Fruit fly (Drosophila melanogaster): ENCODE data around the gene mRpS2.

mRpS2 gene

DNA sequence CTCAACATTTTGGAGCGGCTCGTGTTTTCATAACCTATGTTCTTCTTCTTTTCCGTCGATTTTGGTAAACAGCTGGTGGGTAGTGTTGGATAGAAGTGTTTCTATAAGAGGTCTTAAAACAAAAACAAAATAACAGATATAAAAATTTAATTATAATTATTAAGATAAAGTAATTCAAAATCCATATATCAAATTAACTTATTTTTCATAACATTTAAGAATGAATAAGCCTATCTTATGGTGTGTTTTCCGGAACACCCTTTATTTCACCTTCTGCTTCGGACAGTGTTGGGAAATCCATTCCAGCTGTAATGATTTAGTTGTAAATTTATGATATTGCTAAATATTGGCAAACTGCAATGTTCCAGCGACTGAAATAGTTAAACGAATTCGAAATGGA lies at the start of gene mRpS2, which contains the start of gene Mon1:
mRpS2 (minus strand) TSS at position 64 of the 400 bp plus-strand sequence.
Mon1 (plus strand) TSS at position 286 of the 400 bp plus-strand sequence.
- TF ChIP-seq Hnf4 (GFP tag; optimal IDR thresholded peaks at IDR 0.05) (peak; percentile 93), sv (GFP tag; optimal IDR thresholded peaks at IDR 0.05) (peak; percentile 93), CG32264 (GFP tag; optimal IDR thresholded peaks at IDR 0.05) (peak; percentile 66), OdsH (GFP tag; optimal IDR thresholded peaks at IDR 0.05) (peak; percentile 94), dmrt93B (GFP tag; optimal IDR thresholded peaks at IDR 0.05) (peak; percentile 86), h (GFP tag; optimal IDR thresholded peaks at IDR 0.05) (peak; percentile 90), CG9705 (GFP tag; optimal IDR thresholded peaks at IDR 0.05) (peak; percentile 86), brk (GFP tag; optimal IDR thresholded peaks at IDR 0.05) (no peak), dsf (GFP tag; optimal IDR thresholded peaks at IDR 0.05; ENCODE audit: borderline replicate concordance) (peak; percentile 74), ey (GFP tag; optimal IDR thresholded peaks at IDR 0.05) (peak; percentile 83), usp (GFP tag; optimal IDR thresholded peaks at IDR 0.05) (no peak), pan (optimal IDR thresholded peaks at IDR 0.05) (no peak), woc (GFP tag; optimal IDR thresholded peaks at IDR 0.05) (peak; percentile 62), Hr78 (GFP tag; optimal IDR thresholded peaks at IDR 0.05) (no peak), Jra (GFP tag; optimal IDR thresholded peaks at IDR 0.05) (peak; percentile 82), Dif (GFP tag; optimal IDR thresholded peaks at IDR 0.05; ENCODE audit: partially characterized antibody) (no peak), br (GFP tag; optimal IDR thresholded peaks at IDR 0.05) (peak; percentile 83), rgr (GFP tag; optimal IDR thresholded peaks at IDR 0.05) (peak; percentile 96), foxo (GFP tag; optimal IDR thresholded peaks at IDR 0.05) (peak in 1 of 2 experiments; percentile 96), N (GFP tag; optimal IDR thresholded peaks at IDR 0.05) (no peak), psq (GFP tag; optimal IDR thresholded peaks at IDR 0.05) (peak; percentile 91), Rel (GFP tag; optimal IDR thresholded peaks at IDR 0.05) (peak; percentile 4), Rel (tag; optimal IDR thresholded peaks at IDR 0.05) (peak; percentile 69), Myc (optimal IDR thresholded peaks at IDR 0.05) (peak; percentile 34), Mio (GFP tag; optimal IDR thresholded peaks at IDR 0.05) (no peak), Hr83 (GFP tag; optimal IDR thresholded peaks at IDR 0.05; ENCODE audit: poor library complexity, severe bottlenecking) (peak; percentile 89), CrebA (GFP tag; optimal IDR thresholded peaks at IDR 0.05; ENCODE audit: borderline replicate concordance) (no peak), Vsx2 (GFP tag; optimal IDR thresholded peaks at IDR 0.05; ENCODE audit: partially characterized antibody) (no peak), lola (GFP tag; optimal IDR thresholded peaks at IDR 0.05) (no peak), Sp1 (GFP tag; optimal IDR thresholded peaks at IDR 0.05) (peak; percentile 93), dl (GFP tag; optimal IDR thresholded peaks at IDR 0.05; ENCODE audit: insufficient read depth in 1 of 2, partially characterized antibody in 2 of 2) (no peak), GATAd (GFP tag; optimal IDR thresholded peaks at IDR 0.05) (peak; percentile 86), tai (GFP tag; optimal IDR thresholded peaks at IDR 0.05) (no peak), sage (GFP tag; optimal IDR thresholded peaks at IDR 0.05) (peak; percentile 81), Abd-B (GFP tag; optimal IDR thresholded peaks at IDR 0.05) (no peak), fru (GFP tag; optimal IDR thresholded peaks at IDR 0.05) (peak; percentile 88), HLH106 (tag; optimal IDR thresholded peaks at IDR 0.05) (peak; percentile 97), Dfd (GFP tag; optimal IDR thresholded peaks at IDR 0.05) (no peak), jim (GFP tag; optimal IDR thresholded peaks at IDR 0.05) (peak; percentile 43)

DNA sequence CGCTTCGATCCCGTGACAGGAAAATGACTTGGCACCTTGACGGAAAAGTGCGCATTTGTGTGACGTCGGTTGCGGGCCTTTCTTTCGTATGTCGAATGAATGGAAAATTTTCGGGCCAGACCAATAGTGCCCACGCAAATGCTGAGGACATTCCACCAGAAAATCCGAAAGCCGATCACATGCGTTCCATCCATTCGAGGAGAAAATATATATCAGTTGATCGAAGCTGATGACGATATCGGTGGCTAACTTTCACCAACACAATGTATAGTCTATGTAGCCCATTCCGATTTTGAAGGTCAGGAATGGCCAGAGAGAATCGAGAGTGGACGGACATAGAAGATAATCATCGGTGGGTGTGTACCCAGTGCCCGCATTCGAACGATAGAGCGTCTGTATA lies 47.9 kb upstream of the mRpS2 start:
- no peak for TF ChIP-seq usp (GFP tag; optimal IDR thresholded peaks at IDR 0.05)
- TF ChIP-seq dmrt93B (GFP tag; optimal IDR thresholded peaks at IDR 0.05): no peak
- no peak for TF ChIP-seq dsf (GFP tag; optimal IDR thresholded peaks at IDR 0.05; ENCODE audit: borderline replicate concordance)
- TF ChIP-seq Jra (GFP tag; optimal IDR thresholded peaks at IDR 0.05): no peak
- TF ChIP-seq OdsH (GFP tag; optimal IDR thresholded peaks at IDR 0.05): no peak
- no peak for TF ChIP-seq rgr (GFP tag; optimal IDR thresholded peaks at IDR 0.05)
- TF ChIP-seq Hnf4 (GFP tag; optimal IDR thresholded peaks at IDR 0.05): no peak
- TF ChIP-seq pan (optimal IDR thresholded peaks at IDR 0.05): no peak
- no peak for TF ChIP-seq dl (GFP tag; optimal IDR thresholded peaks at IDR 0.05; ENCODE audit: insufficient read depth in 1 of 2, partially characterized antibody in 2 of 2)
- no peak for TF ChIP-seq sv (GFP tag; optimal IDR thresholded peaks at IDR 0.05)
- no peak for TF ChIP-seq foxo (GFP tag; optimal IDR thresholded peaks at IDR 0.05)
- TF ChIP-seq Hr83 (GFP tag; optimal IDR thresholded peaks at IDR 0.05; ENCODE audit: poor library complexity, severe bottlenecking): no peak
- no peak for TF ChIP-seq Vsx2 (GFP tag; optimal IDR thresholded peaks at IDR 0.05; ENCODE audit: partially characterized antibody)
- no peak for TF ChIP-seq fru (GFP tag; optimal IDR thresholded peaks at IDR 0.05)
